Worm (Caenorhabditis elegans) whole organism, mixed stage, embryonic: Measurements from ENCODE around the gene srh-15.

Experiments used
- ces-1 ChIP-seq: fragments of 150-350 bp; optimal IDR thresholded peaks from 2 replicates; lab custom pipeline; 2014; ENCODE audit warnings: missing biosample characterization, missing genetic modification reagents, missing genetic modification characterization
- drap-1 ChIP-seq: fragments of 200-800 bp; sonication (Bioruptor generic); optimal IDR thresholded peaks from 3 replicates; lab custom pipeline; 2018; ENCODE audit warnings: mild to moderate bottlenecking, missing genetic modification characterization, missing compliant biosample characterization
- nhr-12 ChIP-seq: fragments of 150-350 bp; optimal IDR thresholded peaks from 2 replicates; lab custom pipeline; 2014; ENCODE audit warnings: missing biosample characterization, missing genetic modification characterization
- nhr-237 ChIP-seq: fragments of 150-350 bp; optimal IDR thresholded peaks from 2 replicates; lab custom pipeline; 2014; ENCODE audit warnings: missing biosample characterization, missing genetic modification characterization
- nhr-76 ChIP-seq: sonication (generic microtip); optimal IDR thresholded peaks from 2 replicates; lab custom pipeline; 2017; ENCODE audit warnings: missing biosample characterization, missing genetic modification characterization
- pha-4 ChIP-seq: fragments of 150-350 bp; optimal IDR thresholded peaks from 2 replicates; lab custom pipeline; 2018; ENCODE audit warnings: missing biosample characterization, missing genetic modification reagents, missing genetic modification characterization
- snpc-4 ChIP-seq: fragments of 150-350 bp; optimal IDR thresholded peaks from 2 replicates; lab custom pipeline; 2014; ENCODE audit warnings: missing biosample characterization, missing genetic modification characterization
- unc-39 ChIP-seq: fragments of 150-350 bp; optimal IDR thresholded peaks from 2 replicates; lab custom pipeline; 2014; ENCODE audit warnings: missing biosample characterization, missing genetic modification characterization
- unc-62 ChIP-seq: fragments of 150-350 bp; optimal IDR thresholded peaks from 2 replicates; lab custom pipeline; 2014; ENCODE audit warnings: missing biosample characterization, missing genetic modification reagents, missing genetic modification characterization

- TF ChIP-seq snpc-4 (tag; lab: Kevin White, UChicago) (no peak), drap-1 (GFP tag; lab: Kevin White, UChicago) (no peak), unc-62 (GFP tag; lab: Kevin White, UChicago) (no peak), nhr-237 (tag; lab: Kevin White, UChicago) (no peak), nhr-76 (tag; lab: Kevin White, UChicago) (no peak), pha-4 (tag; lab: Kevin White, UChicago) (no peak), ces-1 (GFP tag; lab: Kevin White, UChicago) (no peak), unc-39 (no peak), nhr-12 (tag; lab: Kevin White, UChicago) (no peak)
Measured at ce11 chrV:13338037-13338436, 17.3 kb downstream of the srh-15 start.
